Fruit fly (Drosophila melanogaster): ENCODE results near the gene CG17991.

- no peak for TF ChIP-seq Snoo (tag; optimal IDR thresholded peaks at IDR 0.05)
- no peak for TF ChIP-seq CG14655 (GFP tag; optimal IDR thresholded peaks at IDR 0.05)
- TF ChIP-seq CG10348 (GFP tag; IDR thresholded peaks at IDR 0.05) = no peak
- TF ChIP-seq CG9948 (tag; optimal IDR thresholded peaks at IDR 0.05) = no peak
- no peak for TF ChIP-seq CG12605 (GFP tag; IDR thresholded peaks at IDR 0.05)
- no peak for TF ChIP-seq rn (GFP tag; IDR thresholded peaks at IDR 0.05)
- no peak for TF ChIP-seq D1 (tag; optimal IDR thresholded peaks at IDR 0.05)
- TF ChIP-seq CG13204 (GFP tag; optimal IDR thresholded peaks at IDR 0.05) = no peak
- TF ChIP-seq CG8159 (tag; optimal IDR thresholded peaks at IDR 0.05) = no peak
- no peak for TF ChIP-seq EcR (GFP tag; optimal IDR thresholded peaks at IDR 0.05)
Measured at dm6 chr3R:27237980-27238379, 3.1 kb upstream of the CG17991 start.

Data from whole organism, pupa.